Worm (Caenorhabditis elegans) whole organism, early embryonic: ENCODE data around the gene srj-10.

Experiments used
- B0310.2 ChIP-seq: sonication (generic microtip); optimal IDR thresholded peaks from 2 replicates; lab custom pipeline; 2016; ENCODE audit warnings: mild to moderate bottlenecking, missing genetic modification characterization, missing compliant biosample characterization
- aly-1 ChIP-seq: sonication (generic microtip); optimal IDR thresholded peaks from 2 replicates; lab custom pipeline; 2016; ENCODE audit warnings: missing genetic modification characterization, missing compliant biosample characterization
- ama-1 ChIP-seq: fragments of 150-350 bp; optimal IDR thresholded peaks from 2 replicates; lab custom pipeline; 2014
- ceh-36 ChIP-seq: sonication (generic microtip); optimal IDR thresholded peaks from 2 replicates; lab custom pipeline; 2016; ENCODE audit warnings: missing genetic modification characterization, inconsistent platforms, missing compliant biosample characterization
- ets-7 ChIP-seq: sonication (generic microtip); optimal IDR thresholded peaks from 2 replicates; lab custom pipeline; 2016; ENCODE audit warnings: missing genotype, missing genetic modification characterization, missing compliant biosample characterization
- flt-1 ChIP-seq: fragments of 200-800 bp; sonication (Bioruptor generic); IDR thresholded peaks from 2 replicates; pipeline ENCODE4 v1.3.6; 2022; ENCODE audit warnings: missing genetic modification characterization, missing compliant biosample characterization
- hmbx-1 ChIP-seq: sonication (generic microtip); optimal IDR thresholded peaks from 2 replicates; lab custom pipeline; 2016; ENCODE audit warnings: mild to moderate bottlenecking, missing genetic modification characterization, missing compliant biosample characterization
- hmg-4 ChIP-seq: fragments of 200-800 bp; sonication (Bioruptor generic); optimal IDR thresholded peaks from 2 replicates; lab custom pipeline; 2018; ENCODE audit warnings: mild to moderate bottlenecking, missing genetic modification characterization, missing compliant biosample characterization
- pes-1 ChIP-seq: fragments of 200-800 bp; sonication (Bioruptor generic); IDR thresholded peaks from 2 replicates; pipeline ENCODE4 v1.3.6; 2022; ENCODE audit warnings: missing genetic modification reagents, missing genetic modification characterization, missing compliant biosample characterization
- scrt-1 ChIP-seq: fragments of 200-800 bp; sonication (Bioruptor generic); IDR thresholded peaks from 2 replicates; pipeline ENCODE4 v1.3.6; 2022; ENCODE audit warnings: missing genetic modification characterization, missing compliant biosample characterization
- sea-1 ChIP-seq: fragments of 200-800 bp; sonication (Bioruptor generic); conservative IDR thresholded peaks from 2 replicates; pipeline ENCODE4 v1.3.6; 2022; ENCODE audit warnings: missing genetic modification characterization, missing compliant biosample characterization
- tra-4 ChIP-seq: sonication (generic microtip); optimal IDR thresholded peaks from 2 replicates; lab custom pipeline; 2017; ENCODE audit warnings: missing genetic modification characterization, missing compliant biosample characterization

DNA sequence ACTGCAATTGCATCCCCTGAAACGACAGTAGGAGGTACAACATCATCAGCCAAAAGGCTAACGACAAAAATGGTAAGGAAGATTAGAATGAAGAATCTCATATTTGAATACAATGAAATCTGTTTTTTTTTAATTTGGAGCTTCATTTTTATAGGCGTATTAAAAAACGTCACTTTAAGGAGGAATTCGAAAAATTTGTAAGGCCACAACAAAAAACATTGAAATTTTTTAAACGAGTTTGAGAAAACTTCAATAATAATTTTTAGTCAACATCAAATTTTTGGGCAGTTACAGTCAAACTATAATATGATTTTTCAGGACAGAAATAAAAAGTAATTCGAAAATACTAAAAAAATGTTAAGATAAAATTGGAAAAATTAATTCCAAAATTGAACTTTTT is 11.0 kb downstream of the srj-10 start, which contains the start of gene F14H3.14:
- TF ChIP-seq ama-1 (lab: Kevin White, UChicago) (no peak), B0310.2 (tag; lab: Kevin White, UChicago) (no peak), sea-1 (no peak), flt-1 (GFP tag; lab: Robert Waterston, UW) (no peak), pes-1 (no peak), hmg-4 (GFP tag; lab: Kevin White, UChicago) (no peak), hmbx-1 (no peak), ets-7 (tag; lab: Kevin White, UChicago) (no peak), scrt-1 (GFP tag; lab: Robert Waterston, UW) (no peak), ceh-36 (tag; lab: Kevin White, UChicago) (no peak), aly-1 (tag; lab: Kevin White, UChicago) (no peak), tra-4 (no peak)
